Worm (Caenorhabditis elegans) whole organism, L3 larva: ENCODE data around the gene trx-5.

Source experiments
- R02D3.7 ChIP-seq: fragments of 150-350 bp; optimal IDR thresholded peaks from 2 replicates; lab custom pipeline; 2014; ENCODE audit warnings: missing biosample characterization, missing genetic modification characterization
- ZK546.5 ChIP-seq: sonication (generic microtip); optimal IDR thresholded peaks from 2 replicates; lab custom pipeline; 2017; ENCODE audit warnings: missing biosample characterization, missing genetic modification characterization
- ceh-28 ChIP-seq: fragments of 150-350 bp; optimal IDR thresholded peaks from 2 replicates; lab custom pipeline; 2014; ENCODE audit warnings: missing biosample characterization, missing genetic modification reagents, missing genetic modification characterization
- daf-12 ChIP-seq: fragments of 150-350 bp; optimal IDR thresholded peaks from 2 replicates; lab custom pipeline; 2014; ENCODE audit warnings: missing biosample characterization, missing genetic modification reagents, missing genetic modification characterization
- fkh-10 ChIP-seq: sonication (generic microtip); optimal IDR thresholded peaks from 2 replicates; lab custom pipeline; 2017; ENCODE audit warnings: missing biosample characterization, missing genetic modification reagents, missing genetic modification characterization
- lin-39 ChIP-seq: fragments of 150-350 bp; optimal IDR thresholded peaks from 2 replicates; lab custom pipeline; 2018; ENCODE audit warnings: missing biosample characterization, missing genetic modification reagents, missing genetic modification characterization
- mdl-1 ChIP-seq: fragments of 150-350 bp; optimal IDR thresholded peaks from 2 replicates; lab custom pipeline; 2014; ENCODE audit warnings: missing biosample characterization, missing genetic modification characterization
- nhr-67 ChIP-seq: fragments of 150-350 bp; optimal IDR thresholded peaks from 2 replicates; lab custom pipeline; 2014; ENCODE audit warnings: missing biosample characterization, missing genetic modification characterization
- nhr-77 ChIP-seq: fragments of 150-350 bp; optimal IDR thresholded peaks from 2 replicates; lab custom pipeline; 2014; ENCODE audit warnings: missing biosample characterization, missing genetic modification characterization
- pha-4 ChIP-seq: fragments of 150-350 bp; optimal IDR thresholded peaks from 2 replicates; lab custom pipeline; 2014; ENCODE audit warnings: missing biosample characterization, missing genetic modification reagents, missing genetic modification characterization
- snpc-4 ChIP-seq: fragments of 150-350 bp; optimal IDR thresholded peaks from 2 replicates; lab custom pipeline; 2014; ENCODE audit warnings: missing biosample characterization, missing genetic modification characterization
- ztf-4 ChIP-seq: fragments of 150-350 bp; optimal IDR thresholded peaks from 2 replicates; lab custom pipeline; 2014; ENCODE audit warnings: missing biosample characterization, missing genetic modification characterization

- no peak for TF ChIP-seq fkh-10 (GFP tag; lab: Kevin White, UChicago)
- no peak for TF ChIP-seq ZK546.5
- TF ChIP-seq nhr-77 (tag; lab: Kevin White, UChicago): no peak
- no peak for TF ChIP-seq lin-39 (tag; lab: Kevin White, UChicago)
- TF ChIP-seq ceh-28 (tag; lab: Kevin White, UChicago): no peak
- no peak for TF ChIP-seq ztf-4 (tag; lab: Kevin White, UChicago)
- no peak for TF ChIP-seq mdl-1 (tag; lab: Kevin White, UChicago)
- no peak for TF ChIP-seq snpc-4 (tag; lab: Kevin White, UChicago)
- TF ChIP-seq pha-4 (tag; lab: Kevin White, UChicago): no peak
- TF ChIP-seq R02D3.7 (tag; lab: Kevin White, UChicago): no peak
- no peak for TF ChIP-seq nhr-67
- TF ChIP-seq daf-12 (tag; lab: Kevin White, UChicago): no peak
These were observed 11.5 kb upstream of the trx-5 start, which contains the start of gene oac-32 for ce11 chrV:1545694-1546093.
